Fruit fly (Drosophila melanogaster) whole organism, embryonic: ENCODE results near the gene Sfp33A3.

Experiments
- B-H1 ChIP-seq: fragments of 200-800 bp; sonication (Bioruptor generic); IDR thresholded peaks from 3 replicates; pipeline ENCODE4 v1.3.6; 2022; ENCODE audit warnings: missing biosample characterization, missing genetic modification characterization
- CG10209 ChIP-seq: fragments of 200-800 bp; sonication (Bioruptor generic); optimal IDR thresholded peaks from 3 replicates; lab custom pipeline; 2017; ENCODE audit warnings: missing biosample characterization, mild to moderate bottlenecking, missing genetic modification characterization, missing genetic modification reagents
- CG1024 ChIP-seq: fragments of 200-800 bp; sonication (Bioruptor generic); IDR thresholded peaks from 2 replicates; pipeline ENCODE4 v1.3.6; 2022; ENCODE audit warnings: missing biosample characterization, missing genetic modification characterization
- CG12942 ChIP-seq: fragments of 200-800 bp; sonication (Bioruptor generic); optimal IDR thresholded peaks from 3 replicates; lab custom pipeline; 2016; ENCODE audit warnings: missing biosample characterization, missing genetic modification characterization
- CG13123 ChIP-seq: fragments of 200-800 bp; sonication (Bioruptor generic); optimal IDR thresholded peaks from 2 replicates; lab custom pipeline; 2016; ENCODE audit warnings: missing biosample characterization, missing genetic modification characterization
- CG14710 ChIP-seq: fragments of 200-800 bp; sonication (Bioruptor generic); optimal IDR thresholded peaks from 3 replicates; lab custom pipeline; 2019; ENCODE audit warnings: missing biosample characterization, mild to moderate bottlenecking, missing genetic modification characterization, moderate library complexity
- CG14965 ChIP-seq: fragments of 200-800 bp; sonication (Bioruptor generic); optimal IDR thresholded peaks from 2 replicates; lab custom pipeline; 2016; ENCODE audit warnings: missing biosample characterization, missing genetic modification characterization, borderline replicate concordance
- CG16863 ChIP-seq: fragments of 200-800 bp; sonication (Bioruptor generic); optimal IDR thresholded peaks from 3 replicates; lab custom pipeline; 2016; ENCODE audit warnings: missing biosample characterization, missing genetic modification characterization
- CG17385 ChIP-seq: fragments of 200-800 bp; sonication (Bioruptor generic); optimal IDR thresholded peaks from 3 replicates; lab custom pipeline; 2018; ENCODE audit warnings: missing biosample characterization, mild to moderate bottlenecking, missing genetic modification characterization
- CG17912 ChIP-seq: fragments of 200-800 bp; sonication (Bioruptor generic); optimal IDR thresholded peaks from 2 replicates; lab custom pipeline; 2018; ENCODE audit warnings: missing biosample characterization, mild to moderate bottlenecking, missing genetic modification characterization
- CG1792 ChIP-seq: fragments of 200-800 bp; sonication (Bioruptor generic); optimal IDR thresholded peaks from 2 replicates; lab custom pipeline; 2016; ENCODE audit warnings: missing biosample characterization, missing genetic modification characterization
- CG18764 ChIP-seq: fragments of 200-800 bp; sonication (Bioruptor generic); optimal IDR thresholded peaks from 3 replicates; lab custom pipeline; 2016; ENCODE audit warnings: missing biosample characterization, missing genetic modification characterization
- CG2889 ChIP-seq: fragments of 200-800 bp; sonication (Bioruptor generic); IDR thresholded peaks from 3 replicates; pipeline ENCODE4 v1.3.6; 2022; ENCODE audit warnings: missing biosample characterization, missing genetic modification characterization
- CG30403 ChIP-seq: fragments of 200-800 bp; sonication (Bioruptor generic); optimal IDR thresholded peaks from 3 replicates; lab custom pipeline; 2016; ENCODE audit warnings: missing biosample characterization, missing genetic modification characterization
- CG30431 ChIP-seq: fragments of 200-800 bp; sonication (Bioruptor generic); optimal IDR thresholded peaks from 2 replicates; lab custom pipeline; 2017; ENCODE audit warnings: missing biosample characterization, missing genetic modification characterization
- CG4617 ChIP-seq: fragments of 200-800 bp; sonication (Bioruptor generic); optimal IDR thresholded peaks from 3 replicates; lab custom pipeline; 2016; ENCODE audit warnings: missing biosample characterization, missing genetic modification characterization, borderline replicate concordance
- CG7963 ChIP-seq: fragments of 200-800 bp; sonication (Bioruptor generic); IDR thresholded peaks from 3 replicates; pipeline ENCODE4 v1.3.6; 2022; ENCODE audit warnings: missing biosample characterization, missing genetic modification characterization; ENCODE audit not compliant: partially characterized antibody
- CG7987 ChIP-seq: fragments of 200-800 bp; sonication (Bioruptor generic); optimal IDR thresholded peaks from 2 replicates; lab custom pipeline; 2018; ENCODE audit warnings: missing biosample characterization, mild to moderate bottlenecking, missing genetic modification characterization, moderate library complexity
- CG9609 ChIP-seq: fragments of 200-800 bp; sonication (Bioruptor generic); optimal IDR thresholded peaks from 3 replicates; lab custom pipeline; 2016; ENCODE audit warnings: missing biosample characterization, missing genetic modification characterization
- CG9817 ChIP-seq: fragments of 200-800 bp; sonication (Bioruptor generic); optimal IDR thresholded peaks from 2 replicates; lab custom pipeline; 2018; ENCODE audit warnings: missing biosample characterization, mild to moderate bottlenecking, missing genetic modification characterization, moderate library complexity
- CHES-1-like ChIP-seq: fragments of 200-800 bp; sonication (Bioruptor generic); optimal IDR thresholded peaks from 2 replicates; lab custom pipeline; 2016; ENCODE audit warnings: missing biosample characterization, missing genetic modification characterization
- Fer3 ChIP-seq: fragments of 200-800 bp; sonication (Bioruptor generic); optimal IDR thresholded peaks from 2 replicates; lab custom pipeline; 2018; ENCODE audit warnings: missing biosample characterization, mild to moderate bottlenecking, missing genetic modification characterization, moderate library complexity
- GATAe ChIP-seq: fragments of 200-800 bp; sonication (Bioruptor generic); conservative IDR thresholded peaks from 2 replicates; pipeline ENCODE4 v1.3.6; 2022; ENCODE audit warnings: missing biosample characterization, missing genetic modification characterization
- HLHmδ ChIP-seq: fragments of 200-800 bp; sonication (Bioruptor generic); optimal IDR thresholded peaks from 2 replicates; lab custom pipeline; 2018; ENCODE audit warnings: missing biosample characterization, mild to moderate bottlenecking, missing genetic modification characterization, moderate library complexity
- Hmr ChIP-seq: fragments of 200-800 bp; sonication (Bioruptor generic); optimal IDR thresholded peaks from 3 replicates; lab custom pipeline; 2017; ENCODE audit warnings: mild to moderate bottlenecking, missing biosample characterization, missing genetic modification reagents, missing genetic modification characterization
- Hmx ChIP-seq: fragments of 200-800 bp; sonication (Bioruptor generic); optimal IDR thresholded peaks from 2 replicates; lab custom pipeline; 2016; ENCODE audit warnings: missing biosample characterization, missing genetic modification characterization
- Myb ChIP-seq: fragments of 200-800 bp; sonication (Bioruptor generic); optimal IDR thresholded peaks from 2 replicates; lab custom pipeline; 2016; ENCODE audit warnings: missing biosample characterization, missing genetic modification characterization
- PHDP ChIP-seq: fragments of 200-800 bp; sonication (Bioruptor generic); optimal IDR thresholded peaks from 3 replicates; lab custom pipeline; 2018; ENCODE audit warnings: missing biosample characterization, mild to moderate bottlenecking, missing genetic modification characterization, moderate library complexity
- Scr ChIP-seq: fragments of 200-800 bp; sonication (Bioruptor generic); IDR thresholded peaks from 2 replicates; pipeline ENCODE4 v1.3.6; 2022; ENCODE audit warnings: missing biosample characterization, missing genetic modification characterization; ENCODE audit not compliant: partially characterized antibody
- Tbp ChIP-seq: fragments of >200 bp; optimal IDR thresholded peaks from 2 replicates; lab custom pipeline; 2018; ENCODE audit warnings: missing biosample characterization, missing genetic modification characterization
- ab ChIP-seq: fragments of 200-800 bp; sonication (Bioruptor generic); optimal IDR thresholded peaks from 2 replicates; lab custom pipeline; 2016; ENCODE audit warnings: missing biosample characterization, missing genetic modification characterization
- ac ChIP-seq: fragments of 200-800 bp; sonication (Bioruptor generic); optimal IDR thresholded peaks from 3 replicates; lab custom pipeline; 2017; ENCODE audit warnings: missing biosample characterization, mild to moderate bottlenecking, missing genetic modification characterization
- ash1 ChIP-seq: fragments of 200-800 bp; sonication (Bioruptor generic); optimal IDR thresholded peaks from 2 replicates; lab custom pipeline; 2018; ENCODE audit warnings: missing biosample characterization, mild to moderate bottlenecking, missing genetic modification characterization
- bbx ChIP-seq: fragments of 200-800 bp; sonication (Bioruptor generic); IDR thresholded peaks from 2 replicates; pipeline ENCODE4 v1.3.6; 2022; ENCODE audit warnings: missing biosample characterization, missing genetic modification characterization; ENCODE audit not compliant: partially characterized antibody
- bsh ChIP-seq, 2 experiments: fragments of 200-800 bp; sonication (Bioruptor generic); optimal IDR thresholded peaks; 2 replicates each; lab custom pipeline; 2017 to 2018; ENCODE audit warnings: mild to moderate bottlenecking in 2 of 2, missing biosample characterization in 2 of 2, missing genetic modification characterization in 2 of 2, moderate library complexity in 1 of 2
- chinmo ChIP-seq: fragments of 200-800 bp; sonication (Bioruptor generic); IDR thresholded peaks from 4 replicates; pipeline ENCODE4 v1.3.6; 2022; ENCODE audit warnings: missing biosample characterization, missing genetic modification characterization; ENCODE audit not compliant: partially characterized antibody
- dm ChIP-seq: fragments of 200-800 bp; sonication (Bioruptor generic); optimal IDR thresholded peaks from 3 replicates; lab custom pipeline; 2016; ENCODE audit warnings: missing biosample characterization, missing genetic modification characterization
- eve ChIP-seq, 2 experiments: fragments of >200 bp; optimal IDR thresholded peaks; 2 replicates each; lab custom pipeline; 2017; ENCODE audit warnings: missing biosample characterization in 2 of 2, missing genetic modification characterization in 2 of 2
- gsb-n ChIP-seq: fragments of 200-800 bp; sonication (Bioruptor generic); optimal IDR thresholded peaks from 3 replicates; lab custom pipeline; 2018; ENCODE audit warnings: missing biosample characterization, mild to moderate bottlenecking, missing genetic modification characterization
- h ChIP-seq: fragments of >200 bp; optimal IDR thresholded peaks from 2 replicates; lab custom pipeline; 2017
- mirr ChIP-seq: fragments of 200-800 bp; sonication (Bioruptor generic); optimal IDR thresholded peaks from 3 replicates; lab custom pipeline; 2018; ENCODE audit warnings: missing biosample characterization, mild to moderate bottlenecking, missing genetic modification characterization
- nmo ChIP-seq: fragments of 200-800 bp; sonication (Bioruptor generic); optimal IDR thresholded peaks from 2 replicates; lab custom pipeline; 2018; ENCODE audit warnings: missing biosample characterization, mild to moderate bottlenecking, missing genetic modification characterization, moderate library complexity
- pita ChIP-seq: fragments of 200-800 bp; sonication (Bioruptor generic); optimal IDR thresholded peaks from 2 replicates; lab custom pipeline; 2017; ENCODE audit warnings: missing biosample characterization, mild to moderate bottlenecking, missing genetic modification characterization
- pnt ChIP-seq: fragments of 200-800 bp; sonication (Bioruptor generic); optimal IDR thresholded peaks from 3 replicates; lab custom pipeline; 2016; ENCODE audit warnings: missing biosample characterization, missing genetic modification characterization
- run ChIP-seq: fragments of 200-800 bp; sonication (Bioruptor generic); optimal IDR thresholded peaks from 3 replicates; lab custom pipeline; 2018; ENCODE audit warnings: missing biosample characterization, mild to moderate bottlenecking, missing genetic modification characterization
- sug ChIP-seq: fragments of 200-800 bp; optimal IDR thresholded peaks from 2 replicates; lab custom pipeline; 2019; ENCODE audit warnings: missing biosample characterization, mild to moderate bottlenecking, missing genetic modification characterization, moderate library complexity
- tio ChIP-seq: fragments of 200-800 bp; sonication (Bioruptor generic); optimal IDR thresholded peaks from 2 replicates; lab custom pipeline; 2017; ENCODE audit warnings: missing biosample characterization, missing genetic modification characterization, inconsistent platforms
- tll ChIP-seq, 2 experiments: fragments of 200-800 bp in 1 of 2; fragments of >200 bp in 1 of 2; sonication (Bioruptor generic) in 1 of 2; optimal IDR thresholded peaks; 2 replicates each; lab custom pipeline; 2017 to 2019; ENCODE audit warnings: missing biosample characterization in 2 of 2, missing genetic modification characterization in 2 of 2, mild to moderate bottlenecking in 1 of 2, moderate library complexity in 1 of 2
- ttk ChIP-seq: fragments of 200-800 bp; sonication (Bioruptor generic); IDR thresholded peaks from 2 replicates; pipeline ENCODE4 v2.1.2; 2022; ENCODE audit warnings: missing biosample characterization, missing genetic modification characterization
- zfh2 ChIP-seq: fragments of 200-800 bp; sonication (Bioruptor generic); optimal IDR thresholded peaks from 2 replicates; lab custom pipeline; 2016; ENCODE audit warnings: missing biosample characterization, missing genetic modification characterization

Gene Sfp33A3

dm6 chr2L:11816376-11816775 lies 23.3 kb upstream of the Sfp33A3 start (continued):
- TF ChIP-seq ab (peak; percentile 38), CG16863 (GFP tag; lab: Kevin White, UChicago) (peak; percentile 93), HLHmδ (peak; percentile 100), Hmx (GFP tag; lab: Kevin White, UChicago) (no peak), PHDP (tag; lab: Kevin White, UChicago) (peak; percentile 93), chinmo (GFP tag; lab: Robert Waterston, UW) (no peak), CG9609 (GFP tag; lab: Kevin White, UChicago) (peak; percentile 93), CG10209 (peak; percentile 95), Hmr (peak; percentile 95), pnt (GFP tag; lab: Kevin White, UChicago) (peak; percentile 77), CG17385 (GFP tag; lab: Kevin White, UChicago) (peak; percentile 90), CG14710 (tag; lab: Kevin White, UChicago) (peak; percentile 90), ac (peak; percentile 99), ttk (GFP tag; lab: Robert Waterston, UW) (peak; percentile 88), CG14965 (GFP tag; lab: Kevin White, UChicago) (peak; percentile 97), mirr (GFP tag; lab: Kevin White, UChicago) (peak; percentile 95), CG1024 (GFP tag; lab: Robert Waterston, UW) (peak; percentile 94), sug (tag; lab: Kevin White, UChicago) (peak; percentile 80), CG1792 (GFP tag; lab: Kevin White, UChicago) (peak; percentile 91), zfh2 (no peak), run (tag; lab: Kevin White, UChicago) (peak; percentile 44), CG12942 (peak; percentile 85), CG18764 (peak; percentile 96), Fer3 (tag; lab: Kevin White, UChicago) (peak; percentile 89), GATAe (GFP tag; lab: Robert Waterston, UW) (peak; percentile 31; the same call in 1 of the 2 replicates), CHES-1-like (GFP tag; lab: Kevin White, UChicago) (peak; percentile 91), CG17912 (GFP tag; lab: Kevin White, UChicago) (peak; percentile 95), Scr (no peak), Myb (GFP tag; lab: Kevin White, UChicago) (peak; percentile 68), h (lab: Kevin White, UChicago) (peak; percentile 52), CG9817 (tag; lab: Kevin White, UChicago) (peak; percentile 86), dm (GFP tag; lab: Kevin White, UChicago) (peak; percentile 92), eve (GFP tag; optimal IDR thresholded peaks at IDR 0.05; lab: Kevin White, UChicago) (peak in 1 of 2 experiments; percentile 54), B-H1 (GFP tag; lab: Robert Waterston, UW) (peak; percentile 80; the same call in 2 of the 3 replicates), CG2889 (GFP tag; lab: Robert Waterston, UW) (peak; percentile 74), bsh (GFP tag; optimal IDR thresholded peaks at IDR 0.05; lab: Kevin White, UChicago) (peak; percentile 51 to 93), CG30403 (GFP tag; lab: Kevin White, UChicago) (peak; percentile 87), CG13123 (GFP tag; lab: Kevin White, UChicago) (peak; percentile 89), tio (GFP tag; lab: Kevin White, UChicago) (peak; percentile 81), CG4617 (peak; percentile 89), ash1 (peak; percentile 84), pita (GFP tag; lab: Kevin White, UChicago) (no peak), tll (GFP tag; optimal IDR thresholded peaks at IDR 0.05; lab: Kevin White, UChicago) (peak in 1 of 2 experiments; percentile 59), bbx (GFP tag; lab: Robert Waterston, UW) (no peak), CG7987 (GFP tag; lab: Kevin White, UChicago) (peak; percentile 97), Tbp (GFP tag; lab: Kevin White, UChicago) (no peak), gsb-n (tag; lab: Kevin White, UChicago) (peak; percentile 91), CG30431 (GFP tag; lab: Kevin White, UChicago) (peak; percentile 98), nmo (GFP tag; lab: Kevin White, UChicago) (peak; percentile 90), CG7963 (GFP tag; lab: Robert Waterston, UW) (peak; percentile 44; the same call in 1 of the 3 replicates)
